Worm (Caenorhabditis elegans) whole organism, late embryonic: ENCODE data around the gene F26C11.3.

Experiments
- C08G9.2 ChIP-seq: sonication (generic microtip); optimal IDR thresholded peaks from 2 replicates; lab custom pipeline; 2016; ENCODE audit warnings: mild to moderate bottlenecking, missing genetic modification characterization, moderate library complexity, missing compliant biosample characterization
- C38D4.7 ChIP-seq: fragments of 200-800 bp; sonication (Bioruptor generic); optimal IDR thresholded peaks from 2 replicates; lab custom pipeline; 2018; ENCODE audit warnings: mild to moderate bottlenecking, missing genetic modification characterization, moderate library complexity, missing compliant biosample characterization
- F13H6.1 ChIP-seq: sonication (generic microtip); optimal IDR thresholded peaks from 2 replicates; lab custom pipeline; 2016; ENCODE audit warnings: missing genetic modification characterization, missing compliant biosample characterization
- K02D7.2 ChIP-seq: sonication (generic microtip); optimal IDR thresholded peaks from 2 replicates; lab custom pipeline; 2017; ENCODE audit warnings: mild to moderate bottlenecking, missing genetic modification characterization, missing compliant biosample characterization
- K09A11.1 ChIP-seq: sonication (generic microtip); optimal IDR thresholded peaks from 2 replicates; lab custom pipeline; 2017; ENCODE audit warnings: antibody characterized with exemption, mild to moderate bottlenecking, missing genetic modification characterization, missing compliant biosample characterization; ENCODE audit not compliant: insufficient read depth
- ahr-1 ChIP-seq: sonication (generic microtip); optimal IDR thresholded peaks from 2 replicates; lab custom pipeline; 2016; ENCODE audit warnings: missing genetic modification characterization, missing compliant biosample characterization
- ceh-14 ChIP-seq: sonication (generic microtip); optimal IDR thresholded peaks from 2 replicates; lab custom pipeline; 2016; ENCODE audit warnings: missing genotype, missing genetic modification characterization, missing compliant biosample characterization
- ceh-34 ChIP-seq: sonication (generic microtip); optimal IDR thresholded peaks from 2 replicates; lab custom pipeline; 2016; ENCODE audit warnings: mild to moderate bottlenecking, missing genetic modification characterization, missing compliant biosample characterization
- dmd-4 ChIP-seq: sonication (generic microtip); optimal IDR thresholded peaks from 2 replicates; lab custom pipeline; 2016; ENCODE audit warnings: borderline replicate concordance, missing genetic modification characterization, missing compliant biosample characterization
- dve-1 ChIP-seq: sonication (generic microtip); optimal IDR thresholded peaks from 2 replicates; lab custom pipeline; 2017; ENCODE audit warnings: antibody characterized with exemption, mild to moderate bottlenecking, missing genetic modification characterization, missing compliant biosample characterization
- elt-2 ChIP-seq: sonication (generic microtip); optimal IDR thresholded peaks from 2 replicates; lab custom pipeline; 2016; ENCODE audit warnings: missing genetic modification reagents, missing genetic modification characterization, missing compliant biosample characterization
- elt-4 ChIP-seq: sonication (generic microtip); optimal IDR thresholded peaks from 2 replicates; lab custom pipeline; 2016; ENCODE audit warnings: missing genetic modification characterization, missing compliant biosample characterization
- ets-4 ChIP-seq: sonication (generic microtip); optimal IDR thresholded peaks from 2 replicates; lab custom pipeline; 2016; ENCODE audit warnings: missing genetic modification characterization, missing compliant biosample characterization
- fax-1 ChIP-seq: sonication (generic microtip); optimal IDR thresholded peaks from 2 replicates; lab custom pipeline; 2016; ENCODE audit warnings: missing genotype, missing genetic modification characterization, missing compliant biosample characterization
- fkh-10 ChIP-seq: fragments of 150-350 bp; optimal IDR thresholded peaks from 2 replicates; lab custom pipeline; 2014; ENCODE audit warnings: missing biosample characterization, missing genetic modification reagents, missing genetic modification characterization
- fkh-6 ChIP-seq: sonication (generic microtip); optimal IDR thresholded peaks from 2 replicates; lab custom pipeline; 2016; ENCODE audit warnings: missing genetic modification characterization, missing compliant biosample characterization
- hlh-6 ChIP-seq: sonication (generic microtip); optimal IDR thresholded peaks from 2 replicates; lab custom pipeline; 2016; ENCODE audit warnings: missing genotype, missing genetic modification characterization, missing compliant biosample characterization
- hlh-8 ChIP-seq: sonication (generic microtip); optimal IDR thresholded peaks from 2 replicates; lab custom pipeline; 2016; ENCODE audit warnings: missing genotype, missing genetic modification characterization, missing compliant biosample characterization
- mec-3 ChIP-seq: sonication (generic microtip); optimal IDR thresholded peaks from 2 replicates; lab custom pipeline; 2016; ENCODE audit warnings: borderline replicate concordance, missing genetic modification characterization, missing compliant biosample characterization
- nfya-1 ChIP-seq: sonication (generic microtip); optimal IDR thresholded peaks from 2 replicates; lab custom pipeline; 2017; ENCODE audit warnings: missing genetic modification characterization, mild to moderate bottlenecking, missing compliant biosample characterization, antibody characterized with exemption, moderate library complexity
- pat-9 ChIP-seq: fragments of 200-800 bp; sonication (Bioruptor generic); optimal IDR thresholded peaks from 2 replicates; lab custom pipeline; 2018; ENCODE audit warnings: mild to moderate bottlenecking, missing genetic modification characterization, moderate library complexity, missing compliant biosample characterization
- pax-1 ChIP-seq: fragments of 150-350 bp; optimal IDR thresholded peaks from 2 replicates; lab custom pipeline; 2014; ENCODE audit warnings: missing biosample characterization, missing genetic modification characterization
- pha-2 ChIP-seq: sonication (generic microtip); optimal IDR thresholded peaks from 2 replicates; lab custom pipeline; 2017; ENCODE audit warnings: mild to moderate bottlenecking, missing genetic modification characterization, missing compliant biosample characterization
- pqm-1 ChIP-seq: sonication (generic microtip); optimal IDR thresholded peaks from 2 replicates; lab custom pipeline; 2016; ENCODE audit warnings: missing genetic modification characterization, missing compliant biosample characterization
- pros-1 ChIP-seq: fragments of 150-350 bp; optimal IDR thresholded peaks from 2 replicates; lab custom pipeline; 2014; ENCODE audit warnings: missing biosample characterization, missing genetic modification reagents, missing genetic modification characterization
- syd-9 ChIP-seq: sonication (generic microtip); optimal IDR thresholded peaks from 2 replicates; lab custom pipeline; 2016; ENCODE audit warnings: mild to moderate bottlenecking, missing genetic modification characterization, moderate library complexity, missing compliant biosample characterization
- unc-3 ChIP-seq, 2 experiments: fragments of 200-800 bp in 1 of 2; sonication (Bioruptor generic) in 1 of 2; sonication (generic microtip) in 1 of 2; conservative IDR thresholded peaks in 1 of 2; optimal IDR thresholded peaks in 1 of 2; 2 replicates each; pipeline versions ENCODE4 v1.3.6 to Lab custom; 2016 to 2022; ENCODE audit warnings: missing compliant biosample characterization in 2 of 2, missing genetic modification characterization in 2 of 2, missing genetic modification reagents in 1 of 2
- unc-42 ChIP-seq: sonication (generic microtip); optimal IDR thresholded peaks from 2 replicates; lab custom pipeline; 2016; ENCODE audit warnings: missing genotype, missing genetic modification characterization, missing compliant biosample characterization
- unc-55 ChIP-seq: sonication (generic microtip); optimal IDR thresholded peaks from 2 replicates; lab custom pipeline; 2017; ENCODE audit warnings: missing biosample characterization, missing genetic modification reagents, missing genetic modification characterization
- unc-86 ChIP-seq: sonication (generic microtip); optimal IDR thresholded peaks from 2 replicates; lab custom pipeline; 2016; ENCODE audit warnings: missing genetic modification characterization, missing compliant biosample characterization
- zip-5 ChIP-seq: sonication (generic microtip); optimal IDR thresholded peaks from 2 replicates; lab custom pipeline; 2016; ENCODE audit warnings: missing genetic modification characterization, missing compliant biosample characterization
- ztf-16 ChIP-seq: sonication (generic microtip); optimal IDR thresholded peaks from 2 replicates; lab custom pipeline; 2017; ENCODE audit warnings: missing genetic modification characterization, missing compliant biosample characterization

F26C11.3 gene

ce11 chrII:9892409-9892808, 22.5 kb downstream of the F26C11.3 start, which contains the start of gene C08H9.16:
Gene C08H9.16 (plus strand): TSS chrII:9892778.
- TF ChIP-seq unc-3 (GFP tag; conservative IDR thresholded peaks at IDR 0.05; lab: Robert Waterston, UW) (no peak), unc-3 (tag; optimal IDR thresholded peaks at IDR 0.05; lab: Kevin White, UChicago) (no peak), unc-42 (tag; lab: Kevin White, UChicago) (peak; percentile 33), nfya-1 (tag; lab: Kevin White, UChicago) (peak; percentile 73), pha-2 (tag; lab: Kevin White, UChicago) (no peak)
- TF ChIP-seq, all 69 proteins: peak for 2

ce11 chrII:9891823-9892222, 23.1 kb downstream of the F26C11.3 start:
- peak; percentile 81 for TF ChIP-seq elt-2 (tag; lab: Kevin White, UChicago)
- TF ChIP-seq pros-1 (tag; lab: Kevin White, UChicago) = no peak

ce11 chrII:9891031-9891689, 23.7 kb downstream of the F26C11.3 start, which contains the start of gene vgln-1:
Gene vgln-1 (minus strand): TSS chrII:9891081.
- TF ChIP-seq pros-1 (tag; lab: Kevin White, UChicago) (no peak), fax-1 (tag; lab: Kevin White, UChicago) (no peak), pax-1 (tag; lab: Kevin White, UChicago) (no peak), C38D4.7 (GFP tag; lab: Kevin White, UChicago) (no peak), mec-3 (no peak), ceh-34 (tag; lab: Kevin White, UChicago) (no peak), elt-4 (tag; lab: Kevin White, UChicago) (no peak), syd-9 (tag; lab: Kevin White, UChicago) (no peak), K09A11.1 (tag; lab: Kevin White, UChicago) (no peak), pat-9 (tag; lab: Kevin White, UChicago) (no peak), unc-86 (no peak), K02D7.2 (no peak)

- no peak for TF ChIP-seq pha-2 (tag; lab: Kevin White, UChicago)
Observed at ce11 chrII:9888549-9888948, 26.4 kb downstream of the F26C11.3 start.

ce11 chrII:9886216-9886615, 28.7 kb downstream of the F26C11.3 start, which contains the start of gene algn-8:
Gene algn-8 (minus strand): TSS chrII:9886442.
- TF ChIP-seq ztf-16 (tag; lab: Kevin White, UChicago) = no peak
- no peak for TF ChIP-seq unc-55 (GFP tag; lab: Kevin White, UChicago)
- TF ChIP-seq mec-3 = no peak
- TF ChIP-seq F13H6.1 (tag; lab: Kevin White, UChicago) = no peak
- TF ChIP-seq C08G9.2 (tag; lab: Kevin White, UChicago) = no peak
- no peak for TF ChIP-seq ets-4 (tag; lab: Kevin White, UChicago)
- no peak for TF ChIP-seq K02D7.2
- TF ChIP-seq fkh-6 (tag; lab: Kevin White, UChicago) = no peak
- TF ChIP-seq hlh-6 (tag; lab: Kevin White, UChicago) = no peak
- no peak for TF ChIP-seq hlh-8 (tag; lab: Kevin White, UChicago)
- no peak for TF ChIP-seq K09A11.1 (tag; lab: Kevin White, UChicago)
- TF ChIP-seq fkh-10 (GFP tag; lab: Kevin White, UChicago) = no peak
- TF ChIP-seq dmd-4 (tag; lab: Kevin White, UChicago) = no peak
- no peak for TF ChIP-seq ceh-14 (tag; lab: Kevin White, UChicago)
- TF ChIP-seq ahr-1 (tag; lab: Kevin White, UChicago) = no peak
- TF ChIP-seq zip-5 = no peak
- TF ChIP-seq, all 69 proteins: peak for 0

ce11 chrII:9880826-9881225, 34.1 kb downstream of the F26C11.3 start, which contains the start of gene C08H9.15:
Gene C08H9.15 (plus strand): TSS chrII:9881193.
- TF ChIP-seq unc-55 (GFP tag; lab: Kevin White, UChicago) = no peak
- TF ChIP-seq dve-1 (tag; lab: Kevin White, UChicago) = no peak
- no peak for TF ChIP-seq pqm-1 (tag; lab: Kevin White, UChicago)
